Worm (Caenorhabditis elegans) whole organism, young adult: ENCODE measurements around the gene dct-11.
A peak's percentile ranks its signal among the peaks of the same experiment; 100 is the strongest.

Experiments used
- B0336.3 ChIP-seq: fragments of 200-800 bp; sonication (Bioruptor generic); IDR thresholded peaks from 2 replicates; pipeline ENCODE4 v1.3.6; 2022; ENCODE audit warnings: missing genetic modification characterization, missing compliant biosample characterization
- C06A6.2 ChIP-seq: fragments of 200-800 bp; sonication (Bioruptor generic); conservative IDR thresholded peaks from 2 replicates; pipeline ENCODE4 v1.3.6; 2022; ENCODE audit warnings: missing genetic modification characterization, missing compliant biosample characterization
- C17E4.6 ChIP-seq: fragments of 200-800 bp; sonication (Bioruptor generic); IDR thresholded peaks from 2 replicates; pipeline ENCODE4 v1.3.6; 2022; ENCODE audit warnings: missing genetic modification reagents, missing genetic modification characterization, missing compliant biosample characterization
- D2030.7 ChIP-seq: fragments of 200-800 bp; sonication (Bioruptor generic); IDR thresholded peaks from 2 replicates; pipeline ENCODE4 v1.3.6; 2022; ENCODE audit warnings: missing genetic modification reagents, missing genetic modification characterization, missing compliant biosample characterization
- F10E7.11 ChIP-seq: sonication (generic microtip); optimal IDR thresholded peaks from 2 replicates; lab custom pipeline; 2017; ENCODE audit warnings: mild to moderate bottlenecking, missing genetic modification characterization, moderate library complexity, missing compliant biosample characterization
- F23B12.7 ChIP-seq: sonication (generic microtip); optimal IDR thresholded peaks from 2 replicates; lab custom pipeline; 2017; ENCODE audit warnings: missing genetic modification characterization, mild to moderate bottlenecking, missing compliant biosample characterization, antibody characterized with exemption, moderate library complexity; ENCODE audit not compliant: insufficient read depth
- F33H1.4 ChIP-seq: fragments of 200-800 bp; sonication (Bioruptor generic); IDR thresholded peaks from 2 replicates; pipeline ENCODE4 v1.3.6; 2022; ENCODE audit warnings: missing genetic modification reagents, missing genetic modification characterization, missing compliant biosample characterization
- F37B4.10 ChIP-seq: fragments of 200-800 bp; sonication (Bioruptor generic); IDR thresholded peaks from 2 replicates; pipeline ENCODE4 v1.3.6; 2022; ENCODE audit warnings: missing genetic modification characterization, missing compliant biosample characterization
- F49E8.2 ChIP-seq: sonication (generic microtip); optimal IDR thresholded peaks from 3 replicates; lab custom pipeline; 2017; ENCODE audit warnings: missing genetic modification characterization, mild to moderate bottlenecking, missing compliant biosample characterization, antibody characterized with exemption, moderate library complexity; ENCODE audit not compliant: insufficient read depth
- F52B5.7 ChIP-seq: sonication (generic microtip); optimal IDR thresholded peaks from 2 replicates; lab custom pipeline; 2016; ENCODE audit warnings: mild to moderate bottlenecking, missing genetic modification characterization, missing compliant biosample characterization
- F57A8.1 ChIP-seq: fragments of 200-800 bp; sonication (Bioruptor generic); optimal IDR thresholded peaks from 2 replicates; lab custom pipeline; 2018; ENCODE audit warnings: mild to moderate bottlenecking, missing genetic modification characterization, moderate library complexity, missing compliant biosample characterization
- K11D2.4 ChIP-seq: fragments of 200-800 bp; sonication (Bioruptor generic); IDR thresholded peaks from 2 replicates; pipeline ENCODE4 v1.3.6; 2022; ENCODE audit warnings: missing genetic modification reagents, missing genetic modification characterization, missing compliant biosample characterization
- K12H6.12 ChIP-seq: fragments of 200-800 bp; sonication (Bioruptor generic); optimal IDR thresholded peaks from 2 replicates; lab custom pipeline; 2018; ENCODE audit warnings: mild to moderate bottlenecking, missing genetic modification characterization, missing compliant biosample characterization
- Y53F4B.3 ChIP-seq: fragments of 200-800 bp; sonication (Bioruptor generic); IDR thresholded peaks from 2 replicates; pipeline ENCODE4 v1.3.6; 2022; ENCODE audit warnings: missing genetic modification reagents, missing genetic modification characterization, missing compliant biosample characterization
- Y56A3A.18 ChIP-seq: fragments of 200-800 bp; sonication (Bioruptor generic); IDR thresholded peaks from 2 replicates; pipeline ENCODE4 v1.3.6; 2022; ENCODE audit warnings: missing genetic modification reagents, missing genetic modification characterization, missing compliant biosample characterization
- Y79H2A.3 ChIP-seq: fragments of 200-800 bp; sonication (Bioruptor generic); conservative IDR thresholded peaks from 2 replicates; pipeline ENCODE4 v1.3.6; 2022; ENCODE audit warnings: missing genetic modification reagents, missing genetic modification characterization, missing compliant biosample characterization
- ZK185.1 ChIP-seq: sonication (generic microtip); optimal IDR thresholded peaks from 2 replicates; lab custom pipeline; 2016; ENCODE audit warnings: mild to moderate bottlenecking, missing genetic modification characterization, missing compliant biosample characterization; ENCODE audit not compliant: poor library complexity, severe bottlenecking
- attf-3 ChIP-seq: fragments of 200-800 bp; sonication (Bioruptor generic); conservative IDR thresholded peaks from 2 replicates; pipeline ENCODE4 v1.3.6; 2022; ENCODE audit warnings: missing genetic modification reagents, missing genetic modification characterization, missing compliant biosample characterization
- ceh-91 ChIP-seq: fragments of 200-800 bp; sonication (Bioruptor generic); IDR thresholded peaks from 2 replicates; pipeline ENCODE4 v1.3.6; 2022; ENCODE audit warnings: missing genetic modification reagents, missing genetic modification characterization, missing compliant biosample characterization
- die-1 ChIP-seq: sonication (generic microtip); optimal IDR thresholded peaks from 2 replicates; lab custom pipeline; 2016; ENCODE audit warnings: missing genotype, mild to moderate bottlenecking, missing genetic modification characterization, missing compliant biosample characterization
- egl-18 ChIP-seq: fragments of 200-800 bp; sonication (Bioruptor generic); IDR thresholded peaks from 2 replicates; pipeline ENCODE4 v1.3.6; 2022; ENCODE audit warnings: missing genetic modification reagents, missing genetic modification characterization, missing compliant biosample characterization
- egrh-3 ChIP-seq: fragments of 200-800 bp; sonication (Bioruptor generic); IDR thresholded peaks from 2 replicates; pipeline ENCODE4 v1.3.6; 2022; ENCODE audit warnings: missing genetic modification reagents, missing genetic modification characterization, missing compliant biosample characterization
- ets-4 ChIP-seq: fragments of 200-800 bp; sonication (Bioruptor generic); optimal IDR thresholded peaks from 2 replicates; lab custom pipeline; 2018; ENCODE audit warnings: mild to moderate bottlenecking, missing genetic modification characterization, missing compliant biosample characterization
- fkh-3 ChIP-seq: sonication (generic microtip); optimal IDR thresholded peaks from 2 replicates; lab custom pipeline; 2016; ENCODE audit warnings: mild to moderate bottlenecking, missing genetic modification characterization, missing compliant biosample characterization
- gei-17 ChIP-seq: fragments of 200-800 bp; sonication (Bioruptor generic); optimal IDR thresholded peaks from 2 replicates; lab custom pipeline; 2018; ENCODE audit warnings: mild to moderate bottlenecking, missing genetic modification characterization, missing compliant biosample characterization
- hlh-12 ChIP-seq: sonication (generic microtip); optimal IDR thresholded peaks from 2 replicates; lab custom pipeline; 2016; ENCODE audit warnings: missing genetic modification characterization, missing compliant biosample characterization
- hmg-20 ChIP-seq: fragments of 200-800 bp; sonication (Bioruptor generic); IDR thresholded peaks from 2 replicates; pipeline ENCODE4 v1.3.6; 2022; ENCODE audit warnings: missing genetic modification reagents, missing genetic modification characterization, missing compliant biosample characterization
- hsf-1 ChIP-seq: fragments of 200-800 bp; sonication (Bioruptor generic); IDR thresholded peaks from 2 replicates; pipeline ENCODE4 v1.3.6; 2022; ENCODE audit warnings: missing genetic modification reagents, missing genetic modification characterization, missing compliant biosample characterization
- lag-1 ChIP-seq: fragments of 200-800 bp; sonication (Bioruptor generic); IDR thresholded peaks from 2 replicates; pipeline ENCODE4 v1.3.6; 2022; ENCODE audit warnings: missing genetic modification reagents, missing genetic modification characterization, missing compliant biosample characterization
- let-607 ChIP-seq, 2 experiments: fragments of 200-800 bp in 1 of 2; sonication (Bioruptor generic) in 1 of 2; sonication (generic microtip) in 1 of 2; optimal IDR thresholded peaks; 2 replicates each; lab custom pipeline; 2016 to 2018; ENCODE audit warnings: mild to moderate bottlenecking in 2 of 2, missing compliant biosample characterization in 2 of 2, missing genetic modification characterization in 2 of 2, moderate library complexity in 2 of 2, missing genotype in 1 of 2
- lin-26 ChIP-seq: fragments of 200-800 bp; sonication (Bioruptor generic); IDR thresholded peaks from 2 replicates; pipeline ENCODE4 v1.3.6; 2022; ENCODE audit warnings: missing genetic modification reagents, missing genetic modification characterization, missing compliant biosample characterization
- lin-54 ChIP-seq: fragments of 200-800 bp; sonication (Bioruptor generic); optimal IDR thresholded peaks from 2 replicates; lab custom pipeline; 2018; ENCODE audit warnings: mild to moderate bottlenecking, missing genetic modification characterization, missing compliant biosample characterization
- madf-3 ChIP-seq: fragments of 200-800 bp; sonication (Bioruptor generic); IDR thresholded peaks from 2 replicates; pipeline ENCODE4 v1.3.6; 2022; ENCODE audit warnings: missing genetic modification reagents, missing genetic modification characterization, missing compliant biosample characterization
- nfya-1 ChIP-seq: sonication (generic microtip); optimal IDR thresholded peaks from 2 replicates; lab custom pipeline; 2017; ENCODE audit warnings: antibody characterized with exemption, missing compliant biosample characterization, missing genetic modification characterization, borderline replicate concordance; ENCODE audit not compliant: insufficient read depth
- nfya-2 ChIP-seq: fragments of 200-800 bp; sonication (Bioruptor generic); IDR thresholded peaks from 2 replicates; pipeline ENCODE4 v1.3.6; 2022; ENCODE audit warnings: missing genetic modification reagents, missing genetic modification characterization, missing compliant biosample characterization
- nfyb-1 ChIP-seq: fragments of 200-800 bp; sonication (Bioruptor generic); IDR thresholded peaks from 2 replicates; pipeline ENCODE4 v1.3.6; 2022; ENCODE audit warnings: missing genetic modification reagents, missing genetic modification characterization, missing compliant biosample characterization
- pha-4 ChIP-seq: fragments of 150-350 bp; sonication (generic microtip); optimal IDR thresholded peaks from 2 replicates; lab custom pipeline; 2014; ENCODE audit warnings: missing biosample characterization, missing genetic modification reagents, missing genetic modification characterization
- repo-1 ChIP-seq: sonication (generic microtip); optimal IDR thresholded peaks from 2 replicates; lab custom pipeline; 2017; ENCODE audit warnings: mild to moderate bottlenecking, missing genetic modification characterization, missing compliant biosample characterization
- sdz-38 ChIP-seq: sonication (generic microtip); optimal IDR thresholded peaks from 2 replicates; lab custom pipeline; 2016; ENCODE audit warnings: missing genotype, missing genetic modification characterization, missing compliant biosample characterization
- snpc-3.4 ChIP-seq: sonication (generic microtip); optimal IDR thresholded peaks from 2 replicates; lab custom pipeline; 2017; ENCODE audit warnings: missing genetic modification characterization, mild to moderate bottlenecking, missing compliant biosample characterization, antibody characterized with exemption, moderate library complexity, missing genotype, missing genetic modification reagents
- snpc-4 ChIP-seq, 5 experiments: fragments of 150-350 bp in 1 of 5; sonication (generic microtip) in 4 of 5; optimal IDR thresholded peaks; 2 replicates each; lab custom pipeline; 2014 to 2018; ENCODE audit warnings: missing genetic modification characterization in 5 of 5, missing biosample characterization in 3 of 5, antibody characterized with exemption in 2 of 5, mild to moderate bottlenecking in 2 of 5, missing compliant biosample characterization in 2 of 5, missing genotype in 2 of 5, moderate library complexity in 2 of 5, missing genetic modification reagents in 1 of 5
- somi-1 ChIP-seq: fragments of 200-800 bp; sonication (Bioruptor generic); optimal IDR thresholded peaks from 2 replicates; lab custom pipeline; 2018; ENCODE audit warnings: mild to moderate bottlenecking, missing genetic modification characterization, missing compliant biosample characterization
- tbx-9 ChIP-seq: sonication (generic microtip); optimal IDR thresholded peaks from 2 replicates; lab custom pipeline; 2016; ENCODE audit warnings: borderline replicate concordance, missing genetic modification characterization, inconsistent platforms, missing compliant biosample characterization
- unc-62 ChIP-seq: fragments of 150-350 bp; optimal IDR thresholded peaks from 2 replicates; lab custom pipeline; 2014; ENCODE audit warnings: missing biosample characterization, missing genetic modification reagents, missing genetic modification characterization
- ztf-25 ChIP-seq: fragments of 200-800 bp; sonication (Bioruptor generic); IDR thresholded peaks from 2 replicates; pipeline ENCODE4 v1.3.6; 2022; ENCODE audit warnings: missing genetic modification reagents, missing genetic modification characterization, missing compliant biosample characterization
- ztf-26 ChIP-seq: sonication (generic microtip); optimal IDR thresholded peaks from 2 replicates; lab custom pipeline; 2017; ENCODE audit warnings: missing genetic modification characterization, missing compliant biosample characterization
- ztf-28 ChIP-seq: fragments of 200-800 bp; sonication (Bioruptor generic); IDR thresholded peaks from 2 replicates; pipeline ENCODE4 v1.3.6; 2022; ENCODE audit warnings: missing genetic modification reagents, missing genetic modification characterization, missing compliant biosample characterization

The dct-11 gene

DNA sequence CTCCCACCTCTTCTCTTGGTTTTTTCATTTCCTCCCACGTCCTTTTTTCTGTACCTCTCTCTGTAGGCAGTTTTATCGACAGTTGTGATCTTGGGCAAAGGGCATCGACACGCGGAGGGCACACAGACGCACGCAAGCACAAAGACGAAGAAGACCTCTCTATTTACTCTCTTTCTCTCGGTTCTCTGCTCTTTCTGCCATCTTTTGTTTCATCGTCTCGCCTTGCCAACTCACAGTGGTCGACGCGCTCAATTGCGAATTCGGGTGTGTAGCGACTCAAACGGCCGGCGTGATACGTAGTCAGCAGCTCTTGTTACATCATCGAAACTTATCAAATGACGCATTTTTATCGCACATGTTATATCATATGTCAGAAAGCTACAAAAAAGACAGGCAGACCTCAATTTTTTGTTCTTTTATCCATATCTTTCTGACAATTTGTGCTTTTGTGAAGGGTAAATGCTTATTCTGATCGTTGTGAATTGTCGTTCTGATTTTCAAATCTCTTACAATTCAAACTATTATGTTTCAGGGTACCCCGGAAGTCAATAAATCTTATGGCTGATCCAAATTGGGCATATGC is 1.6 kb upstream of the dct-11 start, which contains the start of gene puf-9 (continued):
- TF ChIP-seq lag-1 (GFP tag; lab: Robert Waterston, UW): no peak
- TF ChIP-seq egrh-3 (GFP tag; lab: Robert Waterston, UW): peak; percentile 74; the same call in 1 of the 2 replicates
- peak; percentile 97 for TF ChIP-seq B0336.3 (GFP tag; lab: Robert Waterston, UW)
- TF ChIP-seq ztf-25: no peak
- peak; percentile 61; the same call in 1 of the 2 replicates for TF ChIP-seq hmg-20
- peak; percentile 61 for TF ChIP-seq ZK185.1
- no peak for TF ChIP-seq F57A8.1 (GFP tag; lab: Kevin White, UChicago)
- peak; percentile 94 for TF ChIP-seq C06A6.2 (GFP tag; lab: Robert Waterston, UW)
- TF ChIP-seq egl-18: peak; percentile 82
- no peak for TF ChIP-seq hsf-1 (GFP tag; lab: Robert Waterston, UW)
- no peak for TF ChIP-seq snpc-3.4
- 0 out of 2 replicates have a peak, but pooled peaks have one; percentile 42 for TF ChIP-seq Y53F4B.3 (GFP tag; lab: Robert Waterston, UW)
- no peak for TF ChIP-seq nfya-1 (tag; lab: Kevin White, UChicago)
- peak; percentile 82 for TF ChIP-seq lin-54
- TF ChIP-seq F10E7.11 (tag; lab: Kevin White, UChicago): no peak
- TF ChIP-seq snpc-4 (GFP tag; optimal IDR thresholded peaks at IDR 0.05; lab: Kevin White, UChicago): peak; percentile 37
- TF ChIP-seq snpc-4 (tag; optimal IDR thresholded peaks at IDR 0.05; lab: Kevin White, UChicago): peak; percentile 79 to 87 (median 82)
- 0 out of 2 replicates have a peak, but pooled peaks have one; percentile 17 for TF ChIP-seq Y79H2A.3 (GFP tag; lab: Robert Waterston, UW)
- peak; percentile 90 for TF ChIP-seq lin-26 (GFP tag; lab: Robert Waterston, UW)
- peak; percentile 98 for TF ChIP-seq pha-4
- TF ChIP-seq Y56A3A.18: peak; percentile 85
- TF ChIP-seq tbx-9 (tag; lab: Kevin White, UChicago): no peak
- TF ChIP-seq K12H6.12 (tag; lab: Kevin White, UChicago): peak; percentile 99
- peak; percentile 85 for TF ChIP-seq F23B12.7
- peak; percentile 61 for TF ChIP-seq die-1 (tag; lab: Kevin White, UChicago)
- TF ChIP-seq C17E4.6 (GFP tag; lab: Robert Waterston, UW): peak; percentile 87
- peak; percentile 95 for TF ChIP-seq unc-62 (GFP tag; lab: Kevin White, UChicago)
- peak; percentile 97 for TF ChIP-seq K11D2.4
- TF ChIP-seq madf-3: peak; percentile 89
- TF ChIP-seq attf-3: peak; percentile 61
- TF ChIP-seq nfya-2 (GFP tag; lab: Robert Waterston, UW): no peak
- no peak for TF ChIP-seq F37B4.10
- peak; percentile 90 for TF ChIP-seq gei-17 (GFP tag; lab: Kevin White, UChicago)
- no peak for TF ChIP-seq fkh-3 (tag; lab: Kevin White, UChicago)
- peak; percentile 96 for TF ChIP-seq ztf-26 (tag; lab: Kevin White, UChicago)
- TF ChIP-seq F33H1.4: peak; percentile 59
- TF ChIP-seq F49E8.2 (tag; lab: Kevin White, UChicago): no peak
- peak; percentile 98 to 99 for TF ChIP-seq let-607 (tag; optimal IDR thresholded peaks at IDR 0.05; lab: Kevin White, UChicago)
- TF ChIP-seq sdz-38: no peak
- peak; percentile 95 for TF ChIP-seq nfyb-1
- TF ChIP-seq ets-4 (GFP tag; lab: Kevin White, UChicago): peak; percentile 89
- no peak for TF ChIP-seq D2030.7 (GFP tag; lab: Robert Waterston, UW)
- peak; percentile 99 for TF ChIP-seq somi-1 (GFP tag; lab: Kevin White, UChicago)
- peak; percentile 68 for TF ChIP-seq F52B5.7 (tag; lab: Kevin White, UChicago)
- no peak for TF ChIP-seq ztf-28 (GFP tag; lab: Robert Waterston, UW)
- no peak for TF ChIP-seq ceh-91 (GFP tag; lab: Robert Waterston, UW)
- TF ChIP-seq hlh-12 (tag; lab: Kevin White, UChicago): no peak
- peak; percentile 78 for TF ChIP-seq repo-1 (tag; lab: Kevin White, UChicago)
